Worm (Caenorhabditis elegans) whole organism, early embryonic: ENCODE results near the gene stdh-2.

ENCODE experiments used
- ceh-13 ChIP-seq: fragments of 200-800 bp; sonication (Bioruptor generic); optimal IDR thresholded peaks from 2 replicates; lab custom pipeline; 2018; ENCODE audit warnings: mild to moderate bottlenecking, missing genetic modification characterization, missing compliant biosample characterization
- hnd-1 ChIP-seq: sonication (generic microtip); optimal IDR thresholded peaks from 2 replicates; lab custom pipeline; 2016; ENCODE audit warnings: missing genetic modification characterization, missing compliant biosample characterization

- no peak for TF ChIP-seq ceh-13 (GFP tag; lab: Kevin White, UChicago)
- TF ChIP-seq hnd-1 (tag; lab: Kevin White, UChicago) = no peak
These were observed 1.5 kb downstream of the stdh-2 start for ce11 chrV:16225524-16226116.
